Fruit fly (Drosophila melanogaster): ENCODE results near the gene CG2116.

CG2116 gene

dm6 chrX:8125224-8125649 is 4.4 kb upstream of the CG2116 start (continued):
- TF ChIP-seq hkb (optimal IDR thresholded peaks at IDR 0.05) (no peak), hkb (GFP tag; IDR thresholded peaks at IDR 0.05) (0 out of 2 replicates have a peak, but pooled peaks have one; percentile 49), prd (optimal IDR thresholded peaks at IDR 0.05) (no peak), prd (GFP tag; IDR thresholded peaks at IDR 0.05) (peak; percentile 71; the same call in 2 of the 3 replicates), ftz-f1 (GFP tag; optimal IDR thresholded peaks at IDR 0.05) (no peak), Dref (GFP tag; IDR thresholded peaks at IDR 0.05) (no peak), dmrt11E (tag; optimal IDR thresholded peaks at IDR 0.05) (peak; percentile 45), D (optimal IDR thresholded peaks at IDR 0.05) (no peak), D (GFP tag; optimal IDR thresholded peaks at IDR 0.05) (peak; percentile 49), CG9876 (GFP tag; optimal IDR thresholded peaks at IDR 0.05) (no peak), Hey (tag; optimal IDR thresholded peaks at IDR 0.05) (no peak), ara (GFP tag; IDR thresholded peaks at IDR 0.05) (no peak), Hand (GFP tag; optimal IDR thresholded peaks at IDR 0.05) (no peak), CG31388 (GFP tag; optimal IDR thresholded peaks at IDR 0.05) (no peak), pnt (GFP tag; optimal IDR thresholded peaks at IDR 0.05) (no peak), bowl (GFP tag; IDR thresholded peaks at IDR 0.05) (no peak), CG12942 (GFP tag; optimal IDR thresholded peaks at IDR 0.05) (peak; percentile 41), Trl (optimal IDR thresholded peaks at IDR 0.05) (no peak), Trl (GFP tag; optimal IDR thresholded peaks at IDR 0.05) (no peak), CrebB (tag; optimal IDR thresholded peaks at IDR 0.05) (no peak), CG4820 (GFP tag; optimal IDR thresholded peaks at IDR 0.05) (peak; percentile 24), CG2202 (tag; optimal IDR thresholded peaks at IDR 0.05) (no peak), CG12299 (tag; optimal IDR thresholded peaks at IDR 0.05) (no peak), CG1024 (GFP tag; IDR thresholded peaks at IDR 0.05) (no peak), inv (GFP tag; IDR thresholded peaks at IDR 0.05; ENCODE audit: partially characterized antibody) (no peak), scrt (GFP tag; optimal IDR thresholded peaks at IDR 0.05) (no peak), croc (GFP tag; conservative IDR thresholded peaks at IDR 0.05) (peak; percentile 38; the same call in 2 of the 3 replicates), CG12236 (GFP tag; optimal IDR thresholded peaks at IDR 0.05) (no peak), Ssrp (tag; optimal IDR thresholded peaks at IDR 0.05) (peak; percentile 74), Elba2 (GFP tag; optimal IDR thresholded peaks at IDR 0.05) (no peak), bsh (GFP tag; optimal IDR thresholded peaks at IDR 0.05) (peak in 1 of 2 experiments; percentile 60), unc-4 (GFP tag; IDR thresholded peaks at IDR 0.05; ENCODE audit: partially characterized antibody) (no peak), slou (GFP tag; optimal IDR thresholded peaks at IDR 0.05) (no peak), Deaf1 (tag; optimal IDR thresholded peaks at IDR 0.05) (no peak), CG6791 (GFP tag; IDR thresholded peaks at IDR 0.05; ENCODE audit: partially characterized antibody) (no peak), CG2712 (tag; optimal IDR thresholded peaks at IDR 0.05) (peak; percentile 77), gcm (GFP tag; optimal IDR thresholded peaks at IDR 0.05) (peak; percentile 34), lbe (GFP tag; optimal IDR thresholded peaks at IDR 0.05) (no peak), CG3407 (GFP tag; optimal IDR thresholded peaks at IDR 0.05) (no peak), Ptx1 (GFP tag; IDR thresholded peaks at IDR 0.05) (peak; percentile 72), CG17385 (GFP tag; optimal IDR thresholded peaks at IDR 0.05) (peak; percentile 57), CG32532 (GFP tag; IDR thresholded peaks at IDR 0.05) (0 out of 2 replicates have a peak, but pooled peaks have one; percentile 17), eve (GFP tag; optimal IDR thresholded peaks at IDR 0.05) (no peak), CG3838 (GFP tag; optimal IDR thresholded peaks at IDR 0.05) (no peak), peb (GFP tag; IDR thresholded peaks at IDR 0.05) (no peak), ken (GFP tag; IDR thresholded peaks at IDR 0.05) (no peak), jigr1 (GFP tag; IDR thresholded peaks at IDR 0.05) (no peak), Hr39 (optimal IDR thresholded peaks at IDR 0.05) (no peak), CG17829 (tag; optimal IDR thresholded peaks at IDR 0.05) (peak; percentile 56), Awh (GFP tag; IDR thresholded peaks at IDR 0.05) (0 out of 2 replicates have a peak, but pooled peaks have one; percentile 32), HmgD (GFP tag; optimal IDR thresholded peaks at IDR 0.05) (no peak), so (GFP tag; IDR thresholded peaks at IDR 0.05) (no peak), Atf6 (GFP tag; IDR thresholded peaks at IDR 0.05) (no peak)
